Worm (Caenorhabditis elegans) whole organism, late embryonic: ENCODE measurements around the gene C53A5.16.

ENCODE experiments used
- C08G9.2 ChIP-seq: sonication (generic microtip); optimal IDR thresholded peaks from 2 replicates; lab custom pipeline; 2016; ENCODE audit warnings: mild to moderate bottlenecking, missing genetic modification characterization, moderate library complexity, missing compliant biosample characterization
- F13H6.1 ChIP-seq: sonication (generic microtip); optimal IDR thresholded peaks from 2 replicates; lab custom pipeline; 2016; ENCODE audit warnings: missing genetic modification characterization, missing compliant biosample characterization
- ama-1 ChIP-seq: fragments of 150-350 bp; optimal IDR thresholded peaks from 2 replicates; lab custom pipeline; 2014
- ceh-14 ChIP-seq: sonication (generic microtip); optimal IDR thresholded peaks from 2 replicates; lab custom pipeline; 2016; ENCODE audit warnings: missing genotype, missing genetic modification characterization, missing compliant biosample characterization
- ceh-24 ChIP-seq: sonication (generic microtip); optimal IDR thresholded peaks from 2 replicates; lab custom pipeline; 2016; ENCODE audit warnings: mild to moderate bottlenecking, missing genetic modification characterization, missing compliant biosample characterization
- ceh-31 ChIP-seq: sonication (generic microtip); optimal IDR thresholded peaks from 2 replicates; lab custom pipeline; 2016; ENCODE audit warnings: missing genetic modification characterization, missing compliant biosample characterization
- ceh-34 ChIP-seq: sonication (generic microtip); optimal IDR thresholded peaks from 2 replicates; lab custom pipeline; 2016; ENCODE audit warnings: mild to moderate bottlenecking, missing genetic modification characterization, missing compliant biosample characterization
- ceh-45 ChIP-seq: fragments of 200-800 bp; sonication (Bioruptor generic); IDR thresholded peaks from 2 replicates; pipeline ENCODE4 v1.3.6; 2022; ENCODE audit warnings: missing genetic modification reagents, missing genetic modification characterization, missing compliant biosample characterization
- ceh-48 ChIP-seq: sonication (generic microtip); optimal IDR thresholded peaks from 2 replicates; lab custom pipeline; 2016; ENCODE audit warnings: missing genetic modification characterization, inconsistent platforms, missing compliant biosample characterization
- che-1 ChIP-seq: sonication (generic microtip); optimal IDR thresholded peaks from 2 replicates; lab custom pipeline; 2016; ENCODE audit warnings: mild to moderate bottlenecking, missing genetic modification characterization, missing compliant biosample characterization
- ets-4 ChIP-seq: sonication (generic microtip); optimal IDR thresholded peaks from 2 replicates; lab custom pipeline; 2016; ENCODE audit warnings: missing genetic modification characterization, missing compliant biosample characterization
- eyg-1 ChIP-seq: sonication (generic microtip); optimal IDR thresholded peaks from 2 replicates; lab custom pipeline; 2016; ENCODE audit warnings: missing genotype, missing genetic modification characterization, missing compliant biosample characterization
- fkh-10 ChIP-seq: fragments of 150-350 bp; optimal IDR thresholded peaks from 2 replicates; lab custom pipeline; 2014; ENCODE audit warnings: missing biosample characterization, missing genetic modification reagents, missing genetic modification characterization
- fkh-6 ChIP-seq: sonication (generic microtip); optimal IDR thresholded peaks from 2 replicates; lab custom pipeline; 2016; ENCODE audit warnings: missing genetic modification characterization, missing compliant biosample characterization
- hlh-13 ChIP-seq: fragments of 200-800 bp; sonication (Bioruptor generic); optimal IDR thresholded peaks from 2 replicates; lab custom pipeline; 2018; ENCODE audit warnings: mild to moderate bottlenecking, missing genetic modification characterization, missing compliant biosample characterization
- hlh-30 ChIP-seq: sonication (generic microtip); optimal IDR thresholded peaks from 2 replicates; lab custom pipeline; 2017; ENCODE audit warnings: antibody characterized with exemption, missing genetic modification characterization, missing compliant biosample characterization; ENCODE audit not compliant: insufficient read depth
- hlh-6 ChIP-seq: sonication (generic microtip); optimal IDR thresholded peaks from 2 replicates; lab custom pipeline; 2016; ENCODE audit warnings: missing genotype, missing genetic modification characterization, missing compliant biosample characterization
- hlh-8 ChIP-seq: sonication (generic microtip); optimal IDR thresholded peaks from 2 replicates; lab custom pipeline; 2016; ENCODE audit warnings: missing genotype, missing genetic modification characterization, missing compliant biosample characterization
- madf-2 ChIP-seq: sonication (generic microtip); optimal IDR thresholded peaks from 2 replicates; lab custom pipeline; 2017; ENCODE audit warnings: missing genetic modification characterization, missing compliant biosample characterization
- mec-3 ChIP-seq: sonication (generic microtip); optimal IDR thresholded peaks from 2 replicates; lab custom pipeline; 2016; ENCODE audit warnings: borderline replicate concordance, missing genetic modification characterization, missing compliant biosample characterization
- nfya-1 ChIP-seq: sonication (generic microtip); optimal IDR thresholded peaks from 2 replicates; lab custom pipeline; 2017; ENCODE audit warnings: missing genetic modification characterization, mild to moderate bottlenecking, missing compliant biosample characterization, antibody characterized with exemption, moderate library complexity
- pha-4 ChIP-seq: fragments of 150-350 bp; optimal IDR thresholded peaks from 2 replicates; lab custom pipeline; 2018; ENCODE audit warnings: missing biosample characterization, missing genetic modification reagents, missing genetic modification characterization
- pqm-1 ChIP-seq: sonication (generic microtip); optimal IDR thresholded peaks from 2 replicates; lab custom pipeline; 2016; ENCODE audit warnings: missing genetic modification characterization, missing compliant biosample characterization
- sdc-2 ChIP-seq: sonication (generic microtip); optimal IDR thresholded peaks from 2 replicates; lab custom pipeline; 2016; ENCODE audit warnings: missing genotype, missing genetic modification characterization, missing compliant biosample characterization
- sox-4 ChIP-seq: sonication (generic microtip); optimal IDR thresholded peaks from 2 replicates; lab custom pipeline; 2017; ENCODE audit warnings: mild to moderate bottlenecking, missing genetic modification characterization, inconsistent platforms, missing compliant biosample characterization
- syd-9 ChIP-seq: sonication (generic microtip); optimal IDR thresholded peaks from 2 replicates; lab custom pipeline; 2016; ENCODE audit warnings: mild to moderate bottlenecking, missing genetic modification characterization, moderate library complexity, missing compliant biosample characterization
- tbx-2 ChIP-seq: sonication (generic microtip); optimal IDR thresholded peaks from 2 replicates; lab custom pipeline; 2016; ENCODE audit warnings: missing genetic modification characterization, missing compliant biosample characterization
- unc-42 ChIP-seq: sonication (generic microtip); optimal IDR thresholded peaks from 2 replicates; lab custom pipeline; 2016; ENCODE audit warnings: missing genotype, missing genetic modification characterization, missing compliant biosample characterization
- unc-55 ChIP-seq: sonication (generic microtip); optimal IDR thresholded peaks from 2 replicates; lab custom pipeline; 2017; ENCODE audit warnings: missing biosample characterization, missing genetic modification reagents, missing genetic modification characterization
- zip-5 ChIP-seq: sonication (generic microtip); optimal IDR thresholded peaks from 2 replicates; lab custom pipeline; 2016; ENCODE audit warnings: missing genetic modification characterization, missing compliant biosample characterization

Gene C53A5.16

DNA sequence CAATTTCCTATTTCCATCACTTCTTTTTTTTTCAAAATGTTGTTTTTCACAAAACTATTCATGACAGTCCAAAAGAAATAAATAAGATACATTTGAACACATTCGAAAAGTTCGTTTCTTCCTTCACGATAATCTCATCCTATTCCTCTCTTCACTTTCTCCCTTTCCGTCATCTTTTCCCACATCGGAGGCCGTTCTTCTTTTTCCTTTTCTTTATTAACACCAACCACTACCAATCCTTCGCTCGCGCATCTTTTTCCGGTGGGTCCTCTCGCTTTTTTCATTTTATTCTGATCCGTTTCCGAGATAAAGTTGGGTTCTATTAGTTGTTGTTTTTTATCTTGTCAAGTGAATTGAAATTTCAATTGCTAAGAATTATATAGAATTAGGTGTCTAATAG is 26.9 kb downstream of the C53A5.16 start:
- TF ChIP-seq ceh-34 (tag; lab: Kevin White, UChicago) (no peak), ets-4 (tag; lab: Kevin White, UChicago) (no peak), ceh-14 (tag; lab: Kevin White, UChicago) (no peak), pha-4 (tag; lab: Kevin White, UChicago) (no peak), hlh-8 (no peak), ceh-45 (GFP tag; lab: Robert Waterston, UW) (no peak)

DNA sequence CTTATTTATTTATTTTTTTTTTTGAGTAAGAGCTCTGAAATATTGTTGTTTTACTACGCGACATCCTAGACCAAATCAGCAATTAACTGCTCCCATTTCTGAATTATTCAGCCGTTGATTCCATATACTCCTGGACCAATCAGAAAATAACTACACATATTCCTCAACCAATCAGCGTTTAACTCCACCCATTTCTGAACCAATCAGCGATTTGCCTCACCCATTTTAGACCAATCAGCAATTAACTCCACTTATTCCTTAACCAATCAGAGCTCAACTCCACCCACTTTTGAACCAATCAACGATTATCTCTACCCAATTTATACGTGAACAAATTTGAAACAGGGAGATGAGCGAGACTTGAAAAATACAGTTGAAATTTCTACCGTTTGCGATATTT is 28.7 kb downstream of the C53A5.16 start:
- TF ChIP-seq nfya-1 (tag; lab: Kevin White, UChicago): peak; percentile 84
- no peak for TF ChIP-seq eyg-1 (tag; lab: Kevin White, UChicago)
- TF ChIP-seq fkh-6: no peak

- TF ChIP-seq C08G9.2 (peak; percentile 23), tbx-2 (peak; percentile 46), unc-42 (tag; lab: Kevin White, UChicago) (peak; percentile 87), ceh-24 (tag; lab: Kevin White, UChicago) (no peak), hlh-13 (GFP tag; lab: Kevin White, UChicago) (no peak), pqm-1 (no peak), madf-2 (tag; lab: Kevin White, UChicago) (no peak), F13H6.1 (tag; lab: Kevin White, UChicago) (no peak), ceh-31 (tag; lab: Kevin White, UChicago) (peak; percentile 24), ceh-14 (tag; lab: Kevin White, UChicago) (peak; percentile 35)
Measured at ce11 chrV:14491097-14491496, 31.3 kb downstream of the C53A5.16 start.

- no peak for TF ChIP-seq mec-3 (tag; lab: Kevin White, UChicago)
- no peak for TF ChIP-seq syd-9 (tag; lab: Kevin White, UChicago)
Measured at ce11 chrV:14484582-14484981, 37.8 kb downstream of the C53A5.16 start, which contains the start of gene R02D5.4. Gene R02D5.4, minus strand, starts transcription at chrV:14484682.

- TF ChIP-seq sdc-2 (tag; lab: Kevin White, UChicago) (no peak), hlh-30 (tag; lab: Kevin White, UChicago) (no peak), fkh-10 (GFP tag; lab: Kevin White, UChicago) (no peak), hlh-13 (GFP tag; lab: Kevin White, UChicago) (no peak), ceh-24 (tag; lab: Kevin White, UChicago) (no peak)
Measured at ce11 chrV:14482728-14483210, 39.6 kb downstream of the C53A5.16 start, which contains the start of gene R02D5.3. Gene R02D5.3, plus strand, starts transcription at chrV:14483160.

DNA sequence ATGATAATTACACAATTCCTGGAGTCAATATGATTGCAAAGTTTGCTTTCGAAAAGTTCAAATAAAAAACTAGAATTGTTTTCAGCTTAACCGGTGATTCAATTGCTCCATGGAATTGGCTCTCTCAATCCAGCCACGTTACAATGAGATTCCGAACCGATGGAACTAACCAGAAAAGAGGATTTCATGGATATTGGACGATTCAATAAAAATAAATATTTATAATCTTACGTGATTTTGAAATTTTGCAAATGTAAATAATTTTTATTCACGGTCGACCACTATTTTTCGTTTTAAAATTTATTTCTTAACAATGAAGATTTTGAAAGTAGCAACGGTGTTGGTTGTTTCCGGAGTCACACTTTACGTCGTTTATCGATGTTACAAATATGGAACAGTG is 40.4 kb downstream of the C53A5.16 start, which contains the start of gene R02D5.10:
Gene R02D5.10, plus strand, starts transcription at position 301 of the 400 bp plus-strand sequence.
- TF ChIP-seq unc-55 (no peak), ceh-48 (no peak), ama-1 (no peak), fkh-6 (no peak), hlh-6 (tag; lab: Kevin White, UChicago) (no peak), hlh-8 (no peak), sox-4 (tag; lab: Kevin White, UChicago) (no peak), che-1 (tag; lab: Kevin White, UChicago) (no peak), zip-5 (no peak)

DNA sequence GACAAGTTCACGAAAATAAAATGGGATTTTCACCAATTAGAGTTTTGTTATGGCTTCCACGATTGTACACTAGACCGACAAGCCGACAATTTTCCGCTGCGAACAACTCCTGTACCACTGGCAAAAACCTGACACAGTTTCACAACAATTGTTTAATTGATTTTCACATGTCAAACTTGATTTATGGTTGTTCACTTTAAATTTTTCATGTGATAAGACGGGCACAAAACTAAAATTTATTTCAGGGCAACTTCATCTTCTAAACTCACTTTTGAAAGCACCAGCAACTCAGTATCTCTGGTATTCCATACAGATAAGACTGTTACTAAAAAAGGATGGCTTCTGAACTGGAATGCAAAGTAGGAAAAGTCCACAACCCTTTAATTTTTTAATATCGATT is 41.0 kb downstream of the C53A5.16 start, which contains the start of gene R02D5.7:
Gene R02D5.7, minus strand, starts transcription at position 101 of the 400 bp plus-strand sequence.
- TF ChIP-seq ets-4 (tag; lab: Kevin White, UChicago) (no peak), hlh-8 (no peak), fkh-6 (no peak)
